Worm (Caenorhabditis elegans): ENCODE measurements around the gene cap-2.
A peak's percentile ranks its signal among the peaks of the same experiment; 100 is the strongest.

The cap-2 gene

ce11 chrII:10872541-10872940, 3.5 kb downstream of the cap-2 start, which contains the start of the genes cyn-4 and copz-1:
Gene cyn-4 (minus strand): TSS chrII:10872611.
Gene copz-1 (plus strand): TSS chrII:10872879.
- TF ChIP-seq nhr-10 (tag; optimal IDR thresholded peaks at IDR 0.05) (no peak), C34F6.9 (tag; optimal IDR thresholded peaks at IDR 0.05) (peak; percentile 88), sma-3 (GFP tag; optimal IDR thresholded peaks at IDR 0.05) (peak; percentile 86), fos-1 (tag; optimal IDR thresholded peaks at IDR 0.05) (peak; percentile 53), sma-9 (GFP tag; optimal IDR thresholded peaks at IDR 0.05) (peak; percentile 87), sma-9 (tag; optimal IDR thresholded peaks at IDR 0.05) (no peak), nhr-21 (tag; optimal IDR thresholded peaks at IDR 0.05) (peak; percentile 60), snpc-4 (tag; optimal IDR thresholded peaks at IDR 0.05) (peak; percentile 11), lin-11 (tag; optimal IDR thresholded peaks at IDR 0.05) (peak; percentile 88), ceh-16 (tag; optimal IDR thresholded peaks at IDR 0.05) (peak; percentile 57), crh-2 (tag; optimal IDR thresholded peaks at IDR 0.05) (peak; percentile 92), lin-13 (GFP tag; optimal IDR thresholded peaks at IDR 0.05) (peak; percentile 78), unc-62 (GFP tag; optimal IDR thresholded peaks at IDR 0.05) (no peak), lsy-2 (tag; optimal IDR thresholded peaks at IDR 0.05) (peak; percentile 79 to 95), F13H6.1 (tag; optimal IDR thresholded peaks at IDR 0.05) (peak; percentile 79), sem-4 (tag; optimal IDR thresholded peaks at IDR 0.05) (peak; percentile 58), gmeb-1 (tag; optimal IDR thresholded peaks at IDR 0.05) (peak; percentile 74), mab-5 (tag; optimal IDR thresholded peaks at IDR 0.05) (peak; percentile 42), nhr-129 (tag; optimal IDR thresholded peaks at IDR 0.05) (peak; percentile 48), elt-1 (tag; optimal IDR thresholded peaks at IDR 0.05) (no peak), skn-1 (tag; optimal IDR thresholded peaks at IDR 0.05) (no peak), unc-55 (GFP tag; optimal IDR thresholded peaks at IDR 0.05) (peak; percentile 90), nhr-25 (tag; optimal IDR thresholded peaks at IDR 0.05) (peak; percentile 72), egl-27 (tag; optimal IDR thresholded peaks at IDR 0.05) (no peak), ztf-4 (tag; optimal IDR thresholded peaks at IDR 0.05) (peak; percentile 44), nhr-23 (tag; optimal IDR thresholded peaks at IDR 0.05) (no peak), R02D3.7 (tag; optimal IDR thresholded peaks at IDR 0.05) (peak; percentile 94), ceh-82 (tag; optimal IDR thresholded peaks at IDR 0.05) (peak; percentile 22)

- TF ChIP-seq elt-1 (tag; optimal IDR thresholded peaks at IDR 0.05) (no peak), lin-11 (tag; optimal IDR thresholded peaks at IDR 0.05) (no peak), sem-4 (tag; optimal IDR thresholded peaks at IDR 0.05) (no peak)
Observed at ce11 chrII:10873631-10874030, 4.6 kb downstream of the cap-2 start, which contains the start of gene orc-2. Gene orc-2 (plus strand): TSS chrII:10873931.

ce11 chrII:10880625-10881024, 11.6 kb downstream of the cap-2 start, which contains the start of gene lurp-1:
Gene lurp-1 (plus strand): TSS chrII:10880925.
- TF ChIP-seq aly-2 (tag; optimal IDR thresholded peaks at IDR 0.05) (no peak), C34F6.9 (tag; optimal IDR thresholded peaks at IDR 0.05) (no peak), nhr-25 (tag; optimal IDR thresholded peaks at IDR 0.05) (no peak), ceh-16 (tag; optimal IDR thresholded peaks at IDR 0.05) (no peak), nhr-21 (tag; optimal IDR thresholded peaks at IDR 0.05) (no peak), nhr-237 (tag; optimal IDR thresholded peaks at IDR 0.05) (no peak), dmd-4 (tag; optimal IDR thresholded peaks at IDR 0.05) (no peak), unc-62 (GFP tag; optimal IDR thresholded peaks at IDR 0.05) (no peak), elt-1 (tag; optimal IDR thresholded peaks at IDR 0.05) (no peak), egl-27 (tag; optimal IDR thresholded peaks at IDR 0.05) (no peak), lin-13 (GFP tag; optimal IDR thresholded peaks at IDR 0.05) (no peak), skn-1 (tag; optimal IDR thresholded peaks at IDR 0.05) (no peak), nhr-11 (tag; optimal IDR thresholded peaks at IDR 0.05) (no peak), mab-5 (tag; optimal IDR thresholded peaks at IDR 0.05) (no peak), nhr-23 (tag; optimal IDR thresholded peaks at IDR 0.05) (no peak), ama-1 (optimal IDR thresholded peaks at IDR 0.05) (no peak), ztf-11 (tag; optimal IDR thresholded peaks at IDR 0.05) (no peak)

- TF ChIP-seq crh-2 (tag; optimal IDR thresholded peaks at IDR 0.05) (no peak), aly-2 (tag; optimal IDR thresholded peaks at IDR 0.05) (no peak), C34F6.9 (tag; optimal IDR thresholded peaks at IDR 0.05) (no peak), ZK546.5 (tag; optimal IDR thresholded peaks at IDR 0.05) (no peak), lin-13 (GFP tag; optimal IDR thresholded peaks at IDR 0.05) (no peak), skn-1 (tag; optimal IDR thresholded peaks at IDR 0.05) (no peak)
Observed at ce11 chrII:10884396-10884795, 15.4 kb downstream of the cap-2 start, which contains the start of gene egg-3. Gene egg-3 (minus strand): TSS chrII:10884441.

- no peak for TF ChIP-seq lsy-2 (tag; optimal IDR thresholded peaks at IDR 0.05)
- TF ChIP-seq mab-5 (tag; optimal IDR thresholded peaks at IDR 0.05) = no peak
- TF ChIP-seq R02D3.7 (tag; optimal IDR thresholded peaks at IDR 0.05) = no peak
- TF ChIP-seq nhr-77 (tag; optimal IDR thresholded peaks at IDR 0.05) = no peak
- TF ChIP-seq nhr-129 (tag; optimal IDR thresholded peaks at IDR 0.05) = no peak
- no peak for TF ChIP-seq lin-11 (tag; optimal IDR thresholded peaks at IDR 0.05)
- TF ChIP-seq nhr-11 (tag; optimal IDR thresholded peaks at IDR 0.05) = no peak
- no peak for TF ChIP-seq blmp-1 (tag; optimal IDR thresholded peaks at IDR 0.05; ENCODE audit: insufficient read depth)
- TF ChIP-seq unc-62 (GFP tag; optimal IDR thresholded peaks at IDR 0.05) = no peak
- no peak for TF ChIP-seq ztf-11 (tag; optimal IDR thresholded peaks at IDR 0.05)
- TF ChIP-seq peb-1 (tag; optimal IDR thresholded peaks at IDR 0.05) = no peak
- TF ChIP-seq unc-55 (GFP tag; optimal IDR thresholded peaks at IDR 0.05) = no peak
Observed at ce11 chrII:10885250-10885649, 16.3 kb downstream of the cap-2 start.

All from whole organism, L2 larva.